Worm (Caenorhabditis elegans) whole organism, L4 larva: Measurements from ENCODE around the gene pbs-6.

Source experiments
- ama-1 ChIP-seq: fragments of 150-350 bp; optimal IDR thresholded peaks from 2 replicates; lab custom pipeline; 2014; ENCODE audit warnings: inconsistent platforms, mixed read lengths
- ces-1 ChIP-seq: fragments of 150-350 bp; sonication (generic microtip); optimal IDR thresholded peaks from 4 replicates; lab custom pipeline; 2014; ENCODE audit warnings: missing biosample characterization, missing genetic modification reagents, missing genetic modification characterization
- fkh-10 ChIP-seq: fragments of 150-350 bp; optimal IDR thresholded peaks from 2 replicates; lab custom pipeline; 2014; ENCODE audit warnings: missing biosample characterization, missing genetic modification reagents, missing genetic modification characterization
- jun-1 ChIP-seq: fragments of 150-350 bp; optimal IDR thresholded peaks from 2 replicates; lab custom pipeline; 2014; ENCODE audit warnings: missing biosample characterization, missing genetic modification reagents, missing genetic modification characterization
- nhr-10 ChIP-seq: fragments of 150-350 bp; optimal IDR thresholded peaks from 2 replicates; lab custom pipeline; 2014; ENCODE audit warnings: missing biosample characterization, missing genetic modification characterization
- nhr-237 ChIP-seq: sonication (generic microtip); optimal IDR thresholded peaks from 2 replicates; lab custom pipeline; 2017; ENCODE audit warnings: missing biosample characterization, missing genetic modification characterization
- rbr-2 ChIP-seq: sonication (generic microtip); optimal IDR thresholded peaks from 2 replicates; lab custom pipeline; 2016; ENCODE audit warnings: missing genotype, missing genetic modification characterization, missing compliant biosample characterization

ce11 chrIII:8229480-8229879 is 14.4 kb downstream of the pbs-6 start:
- TF ChIP-seq ama-1 (lab: Kevin White, UChicago) (no peak), fkh-10 (GFP tag; lab: Kevin White, UChicago) (no peak), nhr-237 (tag; lab: Kevin White, UChicago) (no peak), rbr-2 (tag; lab: Kevin White, UChicago) (no peak), jun-1 (tag; lab: Kevin White, UChicago) (no peak), ces-1 (GFP tag; lab: Kevin White, UChicago) (no peak), nhr-10 (tag; lab: Kevin White, UChicago) (no peak)
